Fruit fly (Drosophila melanogaster) whole organism, embryonic: ENCODE data around the gene Tomosyn.

Experiments
- CG10147 ChIP-seq: fragments of 200-800 bp; sonication (Bioruptor generic); optimal IDR thresholded peaks from 2 replicates; lab custom pipeline; 2019; ENCODE audit warnings: missing biosample characterization, mild to moderate bottlenecking, missing genetic modification characterization, moderate library complexity
- CG11723 ChIP-seq: fragments of 200-800 bp; sonication (Bioruptor generic); optimal IDR thresholded peaks from 2 replicates; lab custom pipeline; 2017; ENCODE audit warnings: missing biosample characterization, mild to moderate bottlenecking, missing genetic modification characterization
- CG13624 ChIP-seq: fragments of 200-800 bp; sonication (Bioruptor generic); optimal IDR thresholded peaks from 2 replicates; lab custom pipeline; 2016; ENCODE audit warnings: missing biosample characterization, missing genetic modification characterization
- CG14014 ChIP-seq: fragments of 200-800 bp; sonication (Bioruptor generic); IDR thresholded peaks from 2 replicates; pipeline ENCODE4 v1.3.6; 2022; ENCODE audit warnings: missing biosample characterization, missing genetic modification characterization
- CG15514 ChIP-seq: fragments of 200-800 bp; sonication (Bioruptor generic); optimal IDR thresholded peaks from 3 replicates; lab custom pipeline; 2017; ENCODE audit warnings: missing biosample characterization, missing genetic modification characterization, mild to moderate bottlenecking, moderate library complexity, missing genetic modification reagents
- CG16779 ChIP-seq: fragments of 200-800 bp; sonication (Bioruptor generic); IDR thresholded peaks from 2 replicates; pipeline ENCODE4 v1.3.6; 2022; ENCODE audit warnings: missing biosample characterization, missing genetic modification characterization
- CG17359 ChIP-seq: fragments of 200-800 bp; sonication (Bioruptor generic); optimal IDR thresholded peaks from 3 replicates; lab custom pipeline; 2018; ENCODE audit warnings: missing biosample characterization, mild to moderate bottlenecking, missing genetic modification characterization, moderate library complexity
- CG17385 ChIP-seq: fragments of 200-800 bp; sonication (Bioruptor generic); optimal IDR thresholded peaks from 3 replicates; lab custom pipeline; 2018; ENCODE audit warnings: missing biosample characterization, mild to moderate bottlenecking, missing genetic modification characterization
- CG17802 ChIP-seq: fragments of 200-800 bp; sonication (Bioruptor generic); optimal IDR thresholded peaks from 2 replicates; lab custom pipeline; 2018; ENCODE audit warnings: missing biosample characterization, mild to moderate bottlenecking, missing genetic modification characterization, moderate library complexity
- CG1832 ChIP-seq: fragments of 200-800 bp; sonication (Bioruptor generic); optimal IDR thresholded peaks from 2 replicates; lab custom pipeline; 2017; ENCODE audit warnings: missing biosample characterization, mild to moderate bottlenecking, missing genetic modification characterization, inconsistent platforms
- CG18599 ChIP-seq: fragments of 200-800 bp; sonication (Bioruptor generic); optimal IDR thresholded peaks from 3 replicates; lab custom pipeline; 2017; ENCODE audit warnings: missing biosample characterization, missing genetic modification characterization, mild to moderate bottlenecking, moderate library complexity, missing genetic modification reagents
- CG2199 ChIP-seq: fragments of 200-800 bp; sonication (Bioruptor generic); IDR thresholded peaks from 3 replicates; pipeline ENCODE4 v1.3.6; 2022; ENCODE audit warnings: missing biosample characterization, missing genetic modification characterization
- CG2889 ChIP-seq: fragments of 200-800 bp; sonication (Bioruptor generic); IDR thresholded peaks from 3 replicates; pipeline ENCODE4 v1.3.6; 2022; ENCODE audit warnings: missing biosample characterization, missing genetic modification characterization
- CG3163 ChIP-seq: fragments of 200-800 bp; sonication (Bioruptor generic); optimal IDR thresholded peaks from 3 replicates; lab custom pipeline; 2016; ENCODE audit warnings: missing biosample characterization, missing genetic modification characterization
- CG32532 ChIP-seq: fragments of 200-800 bp; sonication (Bioruptor generic); IDR thresholded peaks from 2 replicates; pipeline ENCODE4 v1.3.6; 2022; ENCODE audit warnings: missing biosample characterization, missing genetic modification characterization
- CG34422 ChIP-seq: fragments of 200-800 bp; sonication (Bioruptor generic); IDR thresholded peaks from 3 replicates; pipeline ENCODE4 v1.3.6; 2022; ENCODE audit warnings: missing biosample characterization, missing genetic modification characterization
- CG4424 ChIP-seq: fragments of 200-800 bp; sonication (Bioruptor generic); optimal IDR thresholded peaks from 3 replicates; lab custom pipeline; 2016; ENCODE audit warnings: missing biosample characterization, missing genetic modification characterization
- CG4617 ChIP-seq: fragments of 200-800 bp; sonication (Bioruptor generic); optimal IDR thresholded peaks from 3 replicates; lab custom pipeline; 2016; ENCODE audit warnings: missing biosample characterization, missing genetic modification characterization, borderline replicate concordance
- CG7556 ChIP-seq: fragments of 200-800 bp; sonication (Bioruptor generic); optimal IDR thresholded peaks from 2 replicates; lab custom pipeline; 2017; ENCODE audit warnings: missing biosample characterization, mild to moderate bottlenecking, missing genetic modification characterization
- CG7786 ChIP-seq: fragments of 200-800 bp; sonication (Bioruptor generic); optimal IDR thresholded peaks from 2 replicates; lab custom pipeline; 2016; ENCODE audit warnings: missing biosample characterization, missing genetic modification characterization
- CG7963 ChIP-seq: fragments of 200-800 bp; sonication (Bioruptor generic); IDR thresholded peaks from 3 replicates; pipeline ENCODE4 v1.3.6; 2022; ENCODE audit warnings: missing biosample characterization, missing genetic modification characterization; ENCODE audit not compliant: partially characterized antibody
- CG8944 ChIP-seq: fragments of 200-800 bp; sonication (Bioruptor generic); optimal IDR thresholded peaks from 3 replicates; lab custom pipeline; 2016; ENCODE audit warnings: missing biosample characterization, missing genetic modification characterization
- CG9609 ChIP-seq: fragments of 200-800 bp; sonication (Bioruptor generic); optimal IDR thresholded peaks from 3 replicates; lab custom pipeline; 2016; ENCODE audit warnings: missing biosample characterization, missing genetic modification characterization
- CG9797 ChIP-seq: fragments of 200-800 bp; sonication (Bioruptor generic); optimal IDR thresholded peaks from 3 replicates; lab custom pipeline; 2018; ENCODE audit warnings: missing biosample characterization, mild to moderate bottlenecking, missing genetic modification characterization
- D19B ChIP-seq: fragments of 200-800 bp; sonication (Bioruptor generic); optimal IDR thresholded peaks from 2 replicates; lab custom pipeline; 2017; ENCODE audit warnings: missing biosample characterization, mild to moderate bottlenecking, missing genetic modification characterization
- Dip2 ChIP-seq: fragments of 200-800 bp; sonication (Bioruptor generic); IDR thresholded peaks from 2 replicates; pipeline ENCODE4 v1.3.6; 2022; ENCODE audit warnings: missing biosample characterization, missing genetic modification characterization
- Doc3 ChIP-seq: fragments of 200-800 bp; sonication (Bioruptor generic); IDR thresholded peaks from 3 replicates; pipeline ENCODE4 v1.3.6; 2022; ENCODE audit warnings: missing biosample characterization, missing genetic modification characterization; ENCODE audit not compliant: partially characterized antibody
- Fer2 ChIP-seq: fragments of 200-800 bp; sonication (Bioruptor generic); optimal IDR thresholded peaks from 2 replicates; lab custom pipeline; 2018; ENCODE audit warnings: missing biosample characterization, mild to moderate bottlenecking, missing genetic modification characterization, moderate library complexity
- HHEX ChIP-seq: fragments of 200-800 bp; sonication (Bioruptor generic); optimal IDR thresholded peaks from 3 replicates; lab custom pipeline; 2017; ENCODE audit warnings: missing biosample characterization, mild to moderate bottlenecking, missing genetic modification characterization, missing genetic modification reagents
- Hmr ChIP-seq: fragments of 200-800 bp; sonication (Bioruptor generic); optimal IDR thresholded peaks from 3 replicates; lab custom pipeline; 2017; ENCODE audit warnings: mild to moderate bottlenecking, missing biosample characterization, missing genetic modification reagents, missing genetic modification characterization
- Jarid2 ChIP-seq: fragments of 200-800 bp; sonication (Bioruptor generic); optimal IDR thresholded peaks from 3 replicates; lab custom pipeline; 2017; ENCODE audit warnings: mild to moderate bottlenecking, missing biosample characterization, missing genetic modification reagents, missing genetic modification characterization
- MTF-1 ChIP-seq: fragments of 200-800 bp; sonication (Bioruptor generic); optimal IDR thresholded peaks from 2 replicates; lab custom pipeline; 2018; ENCODE audit warnings: missing biosample characterization, mild to moderate bottlenecking, missing genetic modification characterization, borderline replicate concordance
- Med ChIP-seq: fragments of 200-800 bp; sonication (Bioruptor generic); peaks from one replicate; lab custom pipeline; 2016; ENCODE audit warnings: missing biosample characterization, missing genetic modification characterization, mild to moderate bottlenecking, inconsistent platforms, moderate library complexity
- Nf-YC ChIP-seq: fragments of 200-800 bp; optimal IDR thresholded peaks from 3 replicates; lab custom pipeline; 2019; ENCODE audit warnings: missing biosample characterization, mild to moderate bottlenecking, missing genetic modification characterization, moderate library complexity
- NfI ChIP-seq: fragments of 200-800 bp; sonication (Bioruptor generic); optimal IDR thresholded peaks from 3 replicates; lab custom pipeline; 2018; ENCODE audit warnings: missing biosample characterization, mild to moderate bottlenecking, missing genetic modification characterization, moderate library complexity
- Rx ChIP-seq: fragments of 200-800 bp; sonication (Bioruptor generic); IDR thresholded peaks from 2 replicates; pipeline ENCODE4 v1.3.6; 2022; ENCODE audit warnings: missing biosample characterization, missing genetic modification characterization
- Sox100B ChIP-seq: fragments of 200-800 bp; sonication (Bioruptor generic); optimal IDR thresholded peaks from 3 replicates; lab custom pipeline; 2018; ENCODE audit warnings: missing biosample characterization, mild to moderate bottlenecking, missing genetic modification characterization
- Sry-δ ChIP-seq: fragments of 200-800 bp; sonication (Bioruptor generic); optimal IDR thresholded peaks from 2 replicates; lab custom pipeline; 2016; ENCODE audit warnings: missing biosample characterization, missing genetic modification characterization
- Xrp1 ChIP-seq: fragments of 200-800 bp; sonication (Bioruptor generic); IDR thresholded peaks from 2 replicates; pipeline ENCODE4 v1.3.6; 2022; ENCODE audit warnings: missing biosample characterization, missing genetic modification characterization
- bab2 ChIP-seq: fragments of 200-800 bp; sonication (Bioruptor generic); optimal IDR thresholded peaks from 2 replicates; lab custom pipeline; 2016; ENCODE audit warnings: missing biosample characterization, missing genetic modification characterization
- cato ChIP-seq: fragments of 200-800 bp; sonication (Bioruptor generic); optimal IDR thresholded peaks from 2 replicates; lab custom pipeline; 2016; ENCODE audit warnings: missing biosample characterization, missing genetic modification characterization, borderline replicate concordance
- chif ChIP-seq, 2 experiments: fragments of 200-800 bp; sonication (Bioruptor generic); optimal IDR thresholded peaks; 3 replicates each; lab custom pipeline; 2016; ENCODE audit warnings: missing biosample characterization in 2 of 2, missing genetic modification characterization in 2 of 2
- crc ChIP-seq: fragments of 200-800 bp; sonication (Bioruptor generic); optimal IDR thresholded peaks from 2 replicates; lab custom pipeline; 2016; ENCODE audit warnings: missing biosample characterization, missing genetic modification characterization
- dati ChIP-seq: fragments of 200-800 bp; sonication (Bioruptor generic); IDR thresholded peaks from 2 replicates; pipeline ENCODE4 v1.3.6; 2022; ENCODE audit warnings: missing biosample characterization, missing genetic modification characterization
- fd64A ChIP-seq: fragments of 200-800 bp; sonication (Bioruptor generic); optimal IDR thresholded peaks from 3 replicates; lab custom pipeline; 2018; ENCODE audit warnings: missing biosample characterization, mild to moderate bottlenecking, missing genetic modification characterization
- hb ChIP-seq: fragments of 200-800 bp; sonication (Bioruptor generic); IDR thresholded peaks from 3 replicates; pipeline ENCODE4 v1.3.6; 2022; ENCODE audit warnings: missing biosample characterization, missing genetic modification characterization; ENCODE audit not compliant: partially characterized antibody
- phol ChIP-seq: fragments of 200-800 bp; sonication (Bioruptor generic); optimal IDR thresholded peaks from 3 replicates; lab custom pipeline; 2018; ENCODE audit warnings: missing biosample characterization, mild to moderate bottlenecking, missing genetic modification characterization, moderate library complexity
- slou ChIP-seq: fragments of 200-800 bp; sonication (Bioruptor generic); optimal IDR thresholded peaks from 3 replicates; lab custom pipeline; 2016; ENCODE audit warnings: missing biosample characterization, missing genetic modification characterization
- sob ChIP-seq: fragments of 200-800 bp; sonication (Bioruptor generic); IDR thresholded peaks from 2 replicates; pipeline ENCODE4 v1.3.6; 2022; ENCODE audit warnings: missing biosample characterization, missing genetic modification characterization
- tx ChIP-seq: fragments of 200-800 bp; sonication (Bioruptor generic); optimal IDR thresholded peaks from 2 replicates; lab custom pipeline; 2016; ENCODE audit warnings: missing biosample characterization, missing genetic modification characterization

Tomosyn gene

dm6 chrX:12615752-12616366 is 15.5 kb upstream of the Tomosyn start, which contains the start of gene CG11085 (continued):
- TF ChIP-seq CG7786 (GFP tag; lab: Kevin White, UChicago) (no peak), Sox100B (GFP tag; lab: Kevin White, UChicago) (no peak), Nf-YC (peak; percentile 97), fd64A (GFP tag; lab: Kevin White, UChicago) (no peak), MTF-1 (no peak), Rx (GFP tag; lab: Robert Waterston, UW) (no peak), CG4424 (no peak), Hmr (GFP tag; lab: Kevin White, UChicago) (no peak), CG34422 (no peak), Med (peak; percentile 40), crc (GFP tag; lab: Kevin White, UChicago) (no peak), CG3163 (GFP tag; lab: Kevin White, UChicago) (no peak), CG2889 (GFP tag; lab: Robert Waterston, UW) (no peak), CG1832 (GFP tag; lab: Kevin White, UChicago) (peak; percentile 85), CG17802 (tag; lab: Kevin White, UChicago) (no peak), CG2199 (GFP tag; lab: Robert Waterston, UW) (no peak), sob (GFP tag; lab: Robert Waterston, UW) (0 out of 2 replicates have a peak, but pooled peaks have one; percentile 8), Jarid2 (GFP tag; lab: Kevin White, UChicago) (peak; percentile 25), Fer2 (no peak), CG16779 (GFP tag; lab: Robert Waterston, UW) (no peak), bab2 (GFP tag; lab: Kevin White, UChicago) (no peak), slou (GFP tag; lab: Kevin White, UChicago) (no peak), D19B (GFP tag; lab: Kevin White, UChicago) (no peak), CG9609 (no peak), CG18599 (GFP tag; lab: Kevin White, UChicago) (no peak), dati (no peak), Xrp1 (GFP tag; lab: Robert Waterston, UW) (no peak), NfI (no peak), Doc3 (GFP tag; lab: Robert Waterston, UW) (no peak), CG4617 (no peak), chif (GFP tag; optimal IDR thresholded peaks at IDR 0.05; lab: Kevin White, UChicago) (no peak), phol (tag; lab: Kevin White, UChicago) (peak; percentile 45), CG17359 (tag; lab: Kevin White, UChicago) (no peak), CG7556 (no peak), Sry-δ (GFP tag; lab: Kevin White, UChicago) (no peak), CG15514 (no peak), CG32532 (GFP tag; lab: Robert Waterston, UW) (no peak), CG9797 (GFP tag; lab: Kevin White, UChicago) (no peak), CG11723 (GFP tag; lab: Kevin White, UChicago) (no peak), CG14014 (GFP tag; lab: Robert Waterston, UW) (no peak), HHEX (GFP tag; lab: Kevin White, UChicago) (no peak), CG13624 (GFP tag; lab: Kevin White, UChicago) (no peak), CG8944 (GFP tag; lab: Kevin White, UChicago) (no peak), CG10147 (GFP tag; lab: Kevin White, UChicago) (no peak), Dip2 (GFP tag; lab: Robert Waterston, UW) (no peak), CG7963 (no peak), cato (no peak), hb (GFP tag; lab: Robert Waterston, UW) (no peak), CG17385 (GFP tag; lab: Kevin White, UChicago) (no peak), tx (GFP tag; lab: Kevin White, UChicago) (no peak)
